Worm (Caenorhabditis elegans) whole organism, mixed stage, embryonic: ENCODE measurements around the gene fbxb-29.

Experiments
- bed-3 ChIP-seq: fragments of 200-800 bp; sonication (Bioruptor generic); optimal IDR thresholded peaks from 3 replicates; lab custom pipeline; 2018; ENCODE audit warnings: mild to moderate bottlenecking, missing genetic modification characterization, moderate library complexity, missing compliant biosample characterization
- blmp-1 ChIP-seq: fragments of 150-350 bp; optimal IDR thresholded peaks from 2 replicates; lab custom pipeline; 2014; ENCODE audit warnings: missing biosample characterization, missing genetic modification characterization
- ceh-39 ChIP-seq: fragments of 150-350 bp; optimal IDR thresholded peaks from 2 replicates; lab custom pipeline; 2014; ENCODE audit warnings: missing biosample characterization, missing genetic modification characterization
- ceh-43 ChIP-seq: fragments of 200-800 bp; sonication (Bioruptor generic); optimal IDR thresholded peaks from 2 replicates; lab custom pipeline; 2018; ENCODE audit warnings: mild to moderate bottlenecking, missing genetic modification characterization, moderate library complexity, missing compliant biosample characterization
- ceh-83 ChIP-seq: fragments of 200-800 bp; sonication (Bioruptor generic); optimal IDR thresholded peaks from 2 replicates; lab custom pipeline; 2018; ENCODE audit warnings: mild to moderate bottlenecking, missing genetic modification characterization, missing compliant biosample characterization
- mls-2 ChIP-seq: sonication (generic microtip); optimal IDR thresholded peaks from 2 replicates; lab custom pipeline; 2016; ENCODE audit warnings: mild to moderate bottlenecking, missing genetic modification characterization, moderate library complexity, missing compliant biosample characterization
- nhr-76 ChIP-seq: sonication (generic microtip); optimal IDR thresholded peaks from 2 replicates; lab custom pipeline; 2017; ENCODE audit warnings: missing biosample characterization, missing genetic modification characterization

The fbxb-29 gene

DNA sequence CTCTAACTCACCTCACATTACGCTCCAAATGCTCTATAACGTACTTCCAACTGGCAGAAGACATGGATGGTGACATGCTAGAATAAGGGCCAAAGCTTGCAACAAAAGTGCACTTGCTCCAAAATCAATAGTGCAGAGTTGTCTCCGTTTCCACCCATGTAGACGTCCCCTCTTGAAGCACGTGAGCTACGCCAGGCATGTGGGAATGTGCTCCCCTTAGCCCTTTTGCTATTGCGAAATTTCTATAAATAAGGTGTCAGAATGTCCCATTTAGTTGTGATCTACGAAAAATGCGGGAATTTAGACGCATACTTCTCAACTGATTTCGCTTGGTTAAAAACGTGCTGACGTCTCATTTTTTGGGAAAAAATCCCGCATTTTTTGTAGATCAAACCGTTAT, 49.0 kb downstream of the fbxb-29 start:
- no peak for TF ChIP-seq nhr-76 (tag; lab: Kevin White, UChicago)
- TF ChIP-seq mls-2 (tag; lab: Kevin White, UChicago): no peak
- TF ChIP-seq bed-3: no peak
- TF ChIP-seq ceh-83: no peak
- no peak for TF ChIP-seq ceh-43 (GFP tag; lab: Kevin White, UChicago)
- TF ChIP-seq blmp-1 (tag; lab: Kevin White, UChicago): no peak
- no peak for TF ChIP-seq ceh-39 (tag; lab: Kevin White, UChicago)
